Worm (Caenorhabditis elegans) whole organism, L4 larva: ENCODE measurements around the gene nlp-56.
A peak's percentile ranks its signal among the peaks of the same experiment; 100 is the strongest.

Experiments
- F37D6.2 ChIP-seq: sonication (generic microtip); optimal IDR thresholded peaks from 2 replicates; lab custom pipeline; 2016; ENCODE audit warnings: mild to moderate bottlenecking, missing genetic modification characterization, missing compliant biosample characterization
- R02D3.7 ChIP-seq: fragments of 150-350 bp; sonication (generic microtip); optimal IDR thresholded peaks from 3 replicates; lab custom pipeline; 2014; ENCODE audit warnings: missing biosample characterization, missing genetic modification characterization
- T20F7.1 ChIP-seq: fragments of 200-800 bp; sonication (Bioruptor generic); optimal IDR thresholded peaks from 2 replicates; lab custom pipeline; 2018; ENCODE audit warnings: mild to moderate bottlenecking, missing genetic modification characterization, missing compliant biosample characterization
- T26A8.4 ChIP-seq: fragments of 200-800 bp; sonication (Bioruptor generic); IDR thresholded peaks from 2 replicates; pipeline ENCODE4 v1.3.6; 2022; ENCODE audit warnings: missing genetic modification characterization, missing compliant biosample characterization
- Y105C5A.15 ChIP-seq: fragments of 200-800 bp; sonication (Bioruptor generic); IDR thresholded peaks from 2 replicates; pipeline ENCODE4 v1.3.6; 2022; ENCODE audit warnings: missing genetic modification characterization, missing compliant biosample characterization
- aha-1 ChIP-seq: fragments of 150-350 bp; peaks from one replicate; lab custom pipeline; 2014; ENCODE audit warnings: missing biosample characterization, missing genetic modification characterization
- aly-2 ChIP-seq: sonication (generic microtip); optimal IDR thresholded peaks from 2 replicates; lab custom pipeline; 2018; ENCODE audit warnings: missing biosample characterization, missing genetic modification characterization
- ama-1 ChIP-seq: fragments of 150-350 bp; optimal IDR thresholded peaks from 2 replicates; lab custom pipeline; 2014; ENCODE audit warnings: inconsistent platforms, mixed read lengths
- arid-1 ChIP-seq: fragments of 200-800 bp; sonication (Bioruptor generic); conservative IDR thresholded peaks from 2 replicates; pipeline ENCODE4 v1.3.6; 2022; ENCODE audit warnings: missing genetic modification reagents, missing genetic modification characterization, missing compliant biosample characterization
- attf-4 ChIP-seq: sonication (generic microtip); optimal IDR thresholded peaks from 3 replicates; lab custom pipeline; 2017; ENCODE audit warnings: missing biosample characterization, missing genetic modification characterization
- ceh-82 ChIP-seq: sonication (generic microtip); optimal IDR thresholded peaks from 2 replicates; lab custom pipeline; 2017; ENCODE audit warnings: missing biosample characterization, missing genetic modification characterization
- ces-1 ChIP-seq: fragments of 150-350 bp; sonication (generic microtip); optimal IDR thresholded peaks from 4 replicates; lab custom pipeline; 2014; ENCODE audit warnings: missing biosample characterization, missing genetic modification reagents, missing genetic modification characterization
- daf-16 ChIP-seq, 3 experiments: sonication (generic microtip); optimal IDR thresholded peaks; 2 replicates each; lab custom pipeline; 2016 to 2017; ENCODE audit warnings: missing genetic modification characterization in 3 of 3, missing genetic modification reagents in 3 of 3, mild to moderate bottlenecking in 2 of 3, missing compliant biosample characterization in 2 of 3, missing biosample characterization in 1 of 3, moderate library complexity in 1 of 3
- daf-19 ChIP-seq: fragments of 200-800 bp; sonication (Bioruptor generic); conservative IDR thresholded peaks from 2 replicates; pipeline ENCODE4 v1.3.6; 2022; ENCODE audit warnings: missing genetic modification characterization, missing compliant biosample characterization
- dmd-8 ChIP-seq: fragments of 200-800 bp; sonication (Bioruptor generic); IDR thresholded peaks from 2 replicates; pipeline ENCODE4 v1.3.6; 2022; ENCODE audit warnings: missing genetic modification characterization, missing compliant biosample characterization
- egl-43 ChIP-seq: fragments of 200-800 bp; sonication (Bioruptor generic); IDR thresholded peaks from 2 replicates; pipeline ENCODE4 v1.3.6; 2022; ENCODE audit warnings: missing genetic modification reagents, missing genetic modification characterization, missing compliant biosample characterization
- fos-1 ChIP-seq: fragments of 150-350 bp; optimal IDR thresholded peaks from 2 replicates; lab custom pipeline; 2014; ENCODE audit warnings: missing biosample characterization, missing genetic modification characterization
- gei-8 ChIP-seq: fragments of 200-800 bp; sonication (Bioruptor generic); optimal IDR thresholded peaks from 2 replicates; lab custom pipeline; 2018; ENCODE audit warnings: mild to moderate bottlenecking, missing genetic modification characterization, missing compliant biosample characterization
- hlh-11 ChIP-seq: fragments of 200-800 bp; sonication (Bioruptor generic); optimal IDR thresholded peaks from 2 replicates; lab custom pipeline; 2018; ENCODE audit warnings: mild to moderate bottlenecking, missing genetic modification characterization, missing compliant biosample characterization
- hlh-30 ChIP-seq: sonication (generic microtip); optimal IDR thresholded peaks from 2 replicates; lab custom pipeline; 2017; ENCODE audit warnings: antibody characterized with exemption, mild to moderate bottlenecking, missing genetic modification characterization, missing compliant biosample characterization; ENCODE audit not compliant: insufficient read depth
- jun-1 ChIP-seq: fragments of 150-350 bp; optimal IDR thresholded peaks from 2 replicates; lab custom pipeline; 2014; ENCODE audit warnings: missing biosample characterization, missing genetic modification reagents, missing genetic modification characterization
- lin-1 ChIP-seq: fragments of 200-800 bp; sonication (Bioruptor generic); IDR thresholded peaks from 2 replicates; pipeline ENCODE4 v1.3.6; 2022; ENCODE audit warnings: missing genetic modification reagents, missing genetic modification characterization, missing compliant biosample characterization
- lin-13 ChIP-seq: fragments of 150-350 bp; optimal IDR thresholded peaks from 2 replicates; lab custom pipeline; 2014; ENCODE audit warnings: missing biosample characterization, missing genetic modification reagents, missing genetic modification characterization
- lin-38 ChIP-seq: fragments of 200-800 bp; sonication (Bioruptor generic); IDR thresholded peaks from 2 replicates; pipeline ENCODE4 v1.3.6; 2022; ENCODE audit warnings: missing genetic modification reagents, missing genetic modification characterization, missing compliant biosample characterization
- lir-3 ChIP-seq: sonication (generic microtip); optimal IDR thresholded peaks from 2 replicates; lab custom pipeline; 2016; ENCODE audit warnings: mild to moderate bottlenecking, missing genetic modification characterization, missing compliant biosample characterization
- mdt-29 ChIP-seq: fragments of 200-800 bp; sonication (Bioruptor generic); IDR thresholded peaks from 2 replicates; pipeline ENCODE4 v1.3.6; 2022; ENCODE audit warnings: missing genetic modification reagents, missing genetic modification characterization, missing compliant biosample characterization
- mxl-2 ChIP-seq: fragments of 200-800 bp; sonication (Bioruptor generic); conservative IDR thresholded peaks from 2 replicates; pipeline ENCODE4 v1.3.6; 2022; ENCODE audit warnings: missing genetic modification reagents, missing genetic modification characterization, missing compliant biosample characterization
- mxl-3 ChIP-seq: fragments of 200-800 bp; sonication (Bioruptor generic); optimal IDR thresholded peaks from 2 replicates; lab custom pipeline; 2018; ENCODE audit warnings: mild to moderate bottlenecking, missing genetic modification characterization, missing compliant biosample characterization
- nhr-102 ChIP-seq: sonication (generic microtip); optimal IDR thresholded peaks from 2 replicates; lab custom pipeline; 2016; ENCODE audit warnings: mild to moderate bottlenecking, missing genetic modification characterization, moderate library complexity, missing compliant biosample characterization
- nhr-111 ChIP-seq: fragments of 200-800 bp; sonication (Bioruptor generic); optimal IDR thresholded peaks from 2 replicates; lab custom pipeline; 2018; ENCODE audit warnings: mild to moderate bottlenecking, missing genetic modification characterization, missing compliant biosample characterization
- nhr-25 ChIP-seq: sonication (generic microtip); optimal IDR thresholded peaks from 2 replicates; lab custom pipeline; 2017; ENCODE audit warnings: missing genetic modification characterization, mild to moderate bottlenecking, missing compliant biosample characterization, antibody characterized with exemption, moderate library complexity, borderline replicate concordance; ENCODE audit not compliant: insufficient read depth
- nhr-41 ChIP-seq: fragments of 200-800 bp; sonication (Bioruptor generic); IDR thresholded peaks from 2 replicates; pipeline ENCODE4 v1.3.6; 2022; ENCODE audit warnings: missing genetic modification reagents, missing genetic modification characterization, missing compliant biosample characterization
- nhr-48 ChIP-seq: sonication (generic microtip); optimal IDR thresholded peaks from 2 replicates; lab custom pipeline; 2016; ENCODE audit warnings: mild to moderate bottlenecking, missing genetic modification characterization, missing compliant biosample characterization
- nhr-6 ChIP-seq: fragments of 150-350 bp; optimal IDR thresholded peaks from 2 replicates; lab custom pipeline; 2014; ENCODE audit warnings: missing biosample characterization, missing genetic modification characterization
- rbr-2 ChIP-seq: sonication (generic microtip); optimal IDR thresholded peaks from 2 replicates; lab custom pipeline; 2016; ENCODE audit warnings: missing genotype, missing genetic modification characterization, missing compliant biosample characterization
- set-16 ChIP-seq: fragments of 200-800 bp; sonication (Bioruptor generic); IDR thresholded peaks from 2 replicates; pipeline ENCODE4 v1.3.6; 2022; ENCODE audit warnings: missing genetic modification reagents, missing genetic modification characterization, missing compliant biosample characterization
- skn-1 ChIP-seq: fragments of 150-350 bp; optimal IDR thresholded peaks from 2 replicates; lab custom pipeline; 2014; ENCODE audit warnings: missing biosample characterization, missing genetic modification characterization
- snpc-1.2 ChIP-seq: fragments of 200-800 bp; sonication (Bioruptor generic); IDR thresholded peaks from 2 replicates; pipeline ENCODE4 v1.3.6; 2022; ENCODE audit warnings: missing genetic modification reagents, missing genetic modification characterization, missing compliant biosample characterization
- snpc-4 ChIP-seq: fragments of 150-350 bp; optimal IDR thresholded peaks from 2 replicates; lab custom pipeline; 2014; ENCODE audit warnings: missing biosample characterization, missing genetic modification characterization
- unc-130 ChIP-seq: sonication (generic microtip); optimal IDR thresholded peaks from 2 replicates; lab custom pipeline; 2016; ENCODE audit warnings: missing genetic modification reagents, missing genetic modification characterization, missing compliant biosample characterization
- unc-39 ChIP-seq: sonication (generic microtip); optimal IDR thresholded peaks from 2 replicates; lab custom pipeline; 2017; ENCODE audit warnings: missing biosample characterization, missing genetic modification characterization
- unc-62 ChIP-seq, 3 experiments: fragments of 150-350 bp in 1 of 3; sonication (generic microtip); optimal IDR thresholded peaks in 2 of 3; peaks in 1 of 3; 1 replicate in 1 of 3; 2 replicates in 2 of 3; lab custom pipeline; 2014 to 2017; ENCODE audit warnings: missing biosample characterization in 3 of 3, missing genetic modification characterization in 3 of 3, missing genetic modification reagents in 3 of 3, missing genotype in 1 of 3
- vab-7 ChIP-seq: fragments of 200-800 bp; sonication (Bioruptor generic); IDR thresholded peaks from 2 replicates; pipeline ENCODE4 v1.3.6; 2022; ENCODE audit warnings: missing genetic modification reagents, missing genetic modification characterization, missing compliant biosample characterization
- zfp-2 ChIP-seq: sonication (generic microtip); optimal IDR thresholded peaks from 2 replicates; lab custom pipeline; 2016; ENCODE audit warnings: mild to moderate bottlenecking, missing genetic modification characterization, missing compliant biosample characterization
- zfp-3 ChIP-seq: fragments of 200-800 bp; sonication (Bioruptor generic); conservative IDR thresholded peaks from 2 replicates; pipeline ENCODE4 v1.3.6; 2022; ENCODE audit warnings: missing genetic modification reagents, missing genetic modification characterization, missing compliant biosample characterization
- ztf-7 ChIP-seq: fragments of 150-350 bp; optimal IDR thresholded peaks from 2 replicates; lab custom pipeline; 2014; ENCODE audit warnings: missing biosample characterization, missing genetic modification characterization

Gene nlp-56

DNA sequence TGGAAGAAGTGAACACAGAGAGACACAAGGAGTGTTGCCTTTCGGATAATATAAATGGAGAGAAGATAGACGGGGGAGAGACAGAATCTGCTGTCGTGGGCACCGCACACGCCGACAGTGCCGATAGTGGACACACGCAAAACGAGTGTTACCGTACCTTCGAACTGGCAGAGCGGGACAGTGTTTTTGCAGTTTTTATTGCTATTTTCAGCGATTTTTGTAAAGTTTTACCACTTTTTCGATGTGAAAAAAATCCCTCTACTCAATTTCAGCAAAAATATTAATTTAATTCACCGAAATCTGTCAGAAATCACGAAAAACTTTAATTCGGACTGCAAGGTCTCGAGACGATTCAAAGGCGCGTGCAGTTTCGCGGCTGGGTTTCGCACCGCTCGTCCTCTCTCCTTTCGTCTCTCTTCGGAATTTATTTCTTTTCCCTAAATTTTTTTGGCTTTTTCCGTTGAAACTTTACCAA is 40.4 kb upstream of the nlp-56 start, which contains the start of gene sec-61.A (continued):
- TF ChIP-seq lir-3 (tag; lab: Kevin White, UChicago) (no peak), mdt-29 (GFP tag; lab: Robert Waterston, UW) (0 out of 2 replicates have a peak, but pooled peaks have one; percentile 53), zfp-3 (GFP tag; lab: Robert Waterston, UW) (peak; percentile 79; the same call in 1 of the 2 replicates), T20F7.1 (peak; percentile 87), ztf-7 (peak; percentile 26), skn-1 (tag; lab: Kevin White, UChicago) (no peak), unc-62 (GFP tag; optimal IDR thresholded peaks at IDR 0.05 in 1 of 2; lab: Kevin White, UChicago) (peak in 1 of 2 experiments; percentile 77), unc-62 (tag; optimal IDR thresholded peaks at IDR 0.05; lab: Kevin White, UChicago) (no peak), nhr-41 (GFP tag; lab: Robert Waterston, UW) (no peak), nhr-6 (tag; lab: Kevin White, UChicago) (no peak), hlh-30 (tag; lab: Kevin White, UChicago) (peak; percentile 85), aly-2 (no peak), nhr-102 (tag; lab: Kevin White, UChicago) (peak; percentile 66), ceh-82 (tag; lab: Kevin White, UChicago) (no peak), vab-7 (GFP tag; lab: Robert Waterston, UW) (no peak), set-16 (GFP tag; lab: Robert Waterston, UW) (peak; percentile 18; the same call in 1 of the 2 replicates), arid-1 (GFP tag; lab: Robert Waterston, UW) (peak; percentile 48; the same call in 1 of the 2 replicates), snpc-4 (peak; percentile 4), T26A8.4 (GFP tag; lab: Robert Waterston, UW) (no peak), mxl-2 (GFP tag; lab: Robert Waterston, UW) (no peak), R02D3.7 (tag; lab: Kevin White, UChicago) (no peak), ces-1 (GFP tag; lab: Kevin White, UChicago) (no peak), mxl-3 (GFP tag; lab: Kevin White, UChicago) (peak; percentile 87), zfp-2 (tag; lab: Kevin White, UChicago) (peak; percentile 30), rbr-2 (peak; percentile 78), unc-130 (GFP tag; lab: Kevin White, UChicago) (peak; percentile 55), attf-4 (no peak), Y105C5A.15 (GFP tag; lab: Robert Waterston, UW) (no peak), jun-1 (tag; lab: Kevin White, UChicago) (peak; percentile 54), hlh-11 (peak; percentile 86), nhr-25 (tag; lab: Kevin White, UChicago) (peak; percentile 47), nhr-48 (tag; lab: Kevin White, UChicago) (peak; percentile 18), daf-16 (GFP tag; optimal IDR thresholded peaks at IDR 0.05; lab: Kevin White, UChicago) (peak in 1 of 2 experiments; percentile 11), daf-16 (tag; optimal IDR thresholded peaks at IDR 0.05; lab: Kevin White, UChicago) (peak; percentile 14)

DNA sequence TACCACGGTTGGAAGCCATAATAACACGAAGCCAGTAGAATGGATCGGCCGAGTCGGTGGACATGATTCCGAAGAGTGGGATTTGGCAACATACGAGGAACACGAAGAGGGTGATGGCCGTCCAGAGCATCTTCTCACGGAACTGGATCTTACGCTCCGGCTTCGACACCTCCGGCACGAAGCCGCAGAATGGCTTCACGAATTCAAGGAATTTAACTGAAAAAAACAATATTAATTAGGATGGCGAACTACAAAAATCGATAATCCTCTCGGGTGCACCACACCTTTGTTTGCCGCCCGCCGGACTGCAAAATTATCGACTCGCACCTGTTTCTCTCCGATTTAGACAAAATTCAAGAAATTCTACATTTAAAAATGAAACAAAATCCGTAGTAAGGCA is 39.7 kb upstream of the nlp-56 start:
- TF ChIP-seq ceh-82 (tag; lab: Kevin White, UChicago) (no peak), aha-1 (peak; percentile 14), zfp-3 (GFP tag; lab: Robert Waterston, UW) (0 out of 2 replicates have a peak, but pooled peaks have one; percentile 21), snpc-1.2 (GFP tag; lab: Robert Waterston, UW) (0 out of 2 replicates have a peak, but pooled peaks have one; percentile 58)

DNA sequence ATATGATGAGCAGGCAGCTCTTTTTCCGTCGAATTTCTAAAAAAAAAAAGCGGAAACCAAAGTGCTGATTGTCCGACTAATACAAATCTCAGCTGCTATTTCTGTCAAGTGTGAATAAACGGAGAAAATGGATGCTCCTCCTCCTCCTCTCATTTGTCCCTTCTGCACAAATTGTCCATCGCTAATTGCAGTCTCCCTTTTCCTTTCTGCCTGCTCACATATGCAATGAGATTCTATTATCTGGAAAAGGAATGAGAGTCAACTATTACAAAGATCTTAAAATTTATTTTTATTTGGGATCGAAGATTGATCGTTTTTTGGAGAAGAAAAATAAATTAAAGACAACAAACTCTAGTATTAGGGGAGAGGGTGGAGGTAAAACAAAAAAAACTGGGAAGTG is 37.7 kb upstream of the nlp-56 start:
- TF ChIP-seq fos-1 (tag; lab: Kevin White, UChicago) (peak; percentile 7), ama-1 (lab: Kevin White, UChicago) (peak; percentile 52), unc-39 (tag; lab: Kevin White, UChicago) (no peak), F37D6.2 (tag; lab: Kevin White, UChicago) (no peak), rbr-2 (peak; percentile 18), ceh-82 (tag; lab: Kevin White, UChicago) (no peak), daf-19 (GFP tag; lab: Robert Waterston, UW) (0 out of 2 replicates have a peak, but pooled peaks have one; percentile 13), snpc-1.2 (GFP tag; lab: Robert Waterston, UW) (peak; percentile 85), dmd-8 (GFP tag; lab: Robert Waterston, UW) (no peak), egl-43 (GFP tag; lab: Robert Waterston, UW) (no peak), gei-8 (GFP tag; lab: Kevin White, UChicago) (no peak), daf-16 (GFP tag; optimal IDR thresholded peaks at IDR 0.05; lab: Kevin White, UChicago) (peak in 1 of 2 experiments; percentile 28), daf-16 (tag; optimal IDR thresholded peaks at IDR 0.05; lab: Kevin White, UChicago) (peak; percentile 12), nhr-111 (GFP tag; lab: Kevin White, UChicago) (peak; percentile 31), zfp-3 (GFP tag; lab: Robert Waterston, UW) (peak; percentile 89), T20F7.1 (peak; percentile 52), lin-1 (GFP tag; lab: Robert Waterston, UW) (no peak), lin-38 (GFP tag; lab: Robert Waterston, UW) (peak; percentile 64), lin-13 (peak; percentile 31), nhr-102 (tag; lab: Kevin White, UChicago) (peak; percentile 65)
